Fruit fly (Drosophila melanogaster) S2 (cell line): ENCODE measurements around the gene atms.

Experiments
- CG8478 ChIP-seq: fragments of >200 bp; optimal IDR thresholded peaks from 2 replicates; lab custom pipeline; 2018
- CTCF ChIP-seq, 2 experiments: fragments of >200 bp; optimal IDR thresholded peaks; 2 replicates each; lab custom pipeline; 2018

DNA sequence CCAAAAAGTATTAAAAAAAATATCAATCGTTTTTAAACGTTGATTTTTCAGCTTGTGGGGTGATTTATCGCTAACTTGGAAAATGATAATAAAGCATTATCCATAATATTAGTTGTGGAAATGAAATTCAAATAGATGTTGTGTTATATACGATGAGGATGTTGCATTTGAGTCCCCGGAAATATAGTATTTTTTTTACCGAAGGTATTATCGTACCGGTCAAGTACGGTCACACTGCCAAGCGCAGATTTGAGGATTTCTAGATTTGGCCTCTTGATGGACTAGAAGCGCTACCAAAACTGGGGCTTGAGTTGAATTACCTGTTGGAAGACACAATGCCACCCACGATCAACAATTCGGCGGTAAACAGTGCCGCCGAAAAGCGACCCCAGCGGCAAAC, 25.5 kb downstream of the atms start:
- TF ChIP-seq CG8478 (lab: Kevin White, UChicago) = no peak
- TF ChIP-seq CTCF (optimal IDR thresholded peaks at IDR 0.05; lab: Kevin White, UChicago) = no peak
